Worm (Caenorhabditis elegans) whole organism, L4/young adult: ENCODE data around the gene F01G12.18.

Experiments
- W03F9.2 ChIP-seq: fragments of 150-350 bp; optimal IDR thresholded peaks from 2 replicates; lab custom pipeline; 2014; ENCODE audit warnings: missing biosample characterization, missing genetic modification characterization
- dao-5 ChIP-seq: sonication (generic microtip); optimal IDR thresholded peaks from 2 replicates; lab custom pipeline; 2016; ENCODE audit warnings: missing genotype, missing genetic modification characterization, moderate library complexity, missing compliant biosample characterization
- him-1 ChIP-seq: sonication (generic microtip); optimal IDR thresholded peaks from 2 replicates; lab custom pipeline; 2016; ENCODE audit warnings: missing genotype, missing genetic modification reagents, missing genetic modification characterization, missing compliant biosample characterization

The F01G12.18 gene

DNA sequence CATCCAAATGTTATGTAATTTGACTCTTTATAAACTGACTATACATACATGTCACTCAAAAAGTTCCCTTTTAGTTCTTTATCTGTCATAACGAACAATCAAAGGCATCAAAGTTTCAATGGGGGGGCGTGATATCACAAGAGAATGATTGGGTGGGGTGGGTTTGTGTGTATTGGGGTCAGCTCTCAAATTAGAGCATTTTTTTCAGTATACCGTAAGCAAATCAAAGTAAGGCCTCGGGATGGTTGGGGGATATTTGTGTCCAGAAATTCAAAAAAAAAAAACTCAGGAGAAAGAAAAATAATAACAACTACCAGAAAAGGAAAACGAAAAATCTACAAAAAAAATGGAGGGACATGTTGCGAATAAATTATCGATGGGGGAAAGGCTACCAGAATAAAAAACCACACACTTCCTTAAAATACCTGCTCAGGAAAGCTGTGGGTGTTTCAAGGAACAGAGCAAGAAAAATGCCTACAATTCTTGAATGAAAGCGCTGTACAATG, at the start of gene F01G12.18:
Gene F01G12.18, minus strand, starts transcription at position 51 of the 506 bp plus-strand sequence.
- TF ChIP-seq him-1 (tag; lab: Kevin White, UChicago): no peak
- TF ChIP-seq dao-5 (tag; lab: Kevin White, UChicago): no peak
- no peak for TF ChIP-seq W03F9.2 (tag; lab: Kevin White, UChicago)

- TF ChIP-seq W03F9.2 (tag; lab: Kevin White, UChicago) (no peak), him-1 (tag; lab: Kevin White, UChicago) (no peak), dao-5 (tag; lab: Kevin White, UChicago) (no peak)
These were observed 48.8 kb upstream of the F01G12.18 start for ce11 chrX:16447116-16447515.

DNA sequence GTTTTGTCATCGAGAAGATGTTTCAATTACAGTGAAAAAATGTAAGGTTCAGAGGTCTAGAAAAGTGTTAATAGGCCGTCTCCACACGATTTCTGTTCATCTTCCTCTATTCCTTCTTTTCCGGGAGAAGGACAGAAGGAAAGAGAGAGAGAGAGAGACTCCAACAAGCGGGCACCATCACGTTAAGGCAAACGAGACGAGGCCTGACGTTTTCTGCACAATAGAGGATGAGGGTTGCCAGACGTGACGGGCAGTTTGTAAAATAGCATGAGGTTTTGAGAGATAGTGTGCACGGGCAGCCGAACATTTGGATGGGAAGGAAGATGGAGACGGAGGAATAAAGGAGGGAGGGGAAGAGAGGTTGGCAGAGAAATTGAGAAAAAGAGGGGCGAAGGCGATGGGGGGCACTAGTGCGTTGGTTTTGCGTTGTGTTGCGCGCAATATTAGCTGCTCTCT, 47.6 kb upstream of the F01G12.18 start, which contains the start of gene twf-2:
Gene twf-2, plus strand, starts transcription at position 405 of the 456 bp plus-strand sequence.
- TF ChIP-seq W03F9.2 (tag; lab: Kevin White, UChicago): no peak
- peak; percentile 56 for TF ChIP-seq him-1 (tag; lab: Kevin White, UChicago)
- peak; percentile 6 for TF ChIP-seq dao-5 (tag; lab: Kevin White, UChicago)

ce11 chrX:16443657-16444056, 45.4 kb upstream of the F01G12.18 start:
- no peak for TF ChIP-seq him-1 (tag; lab: Kevin White, UChicago)
- no peak for TF ChIP-seq dao-5 (tag; lab: Kevin White, UChicago)
- TF ChIP-seq W03F9.2 (tag; lab: Kevin White, UChicago): no peak

DNA sequence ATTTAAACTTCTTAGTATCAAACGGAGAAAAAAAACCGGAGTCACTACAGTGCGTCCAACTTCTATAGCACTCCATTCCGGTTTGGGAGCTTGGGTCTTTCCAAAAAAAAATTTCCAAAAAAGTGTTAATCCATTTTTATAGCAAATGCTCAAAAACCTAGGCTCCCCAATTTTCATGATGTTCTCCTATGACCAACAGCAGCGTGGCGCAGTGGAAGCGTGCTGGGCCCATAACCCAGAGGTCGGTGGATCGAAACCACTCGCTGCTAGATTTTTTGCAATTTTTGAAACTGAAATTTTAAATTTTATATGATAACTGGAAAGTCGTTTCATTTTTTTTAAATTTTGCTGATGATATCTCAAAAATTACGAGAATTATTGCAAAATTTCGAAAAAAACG, 42.7 kb upstream of the F01G12.18 start:
- TF ChIP-seq W03F9.2 (tag; lab: Kevin White, UChicago) (no peak), dao-5 (tag; lab: Kevin White, UChicago) (no peak), him-1 (tag; lab: Kevin White, UChicago) (no peak)

DNA sequence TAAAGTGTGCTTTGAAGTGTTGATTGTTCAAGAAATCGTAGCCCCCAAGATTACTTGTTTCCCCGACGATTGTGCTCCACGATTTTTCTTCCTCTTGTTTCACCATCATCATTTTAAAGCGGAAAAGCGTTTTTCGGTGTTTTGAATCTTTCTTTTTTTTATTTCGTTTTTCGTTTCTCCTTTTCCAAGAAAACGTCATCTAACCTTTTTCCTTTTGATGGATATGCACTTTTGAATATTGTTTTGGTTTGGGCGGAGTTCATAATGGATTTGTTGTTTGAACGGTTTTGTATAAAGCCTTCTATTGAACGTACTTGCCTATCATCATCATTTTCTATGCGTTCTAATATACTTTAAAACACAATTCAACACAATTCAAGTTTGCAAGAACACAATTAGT, 33.9 kb upstream of the F01G12.18 start, which contains the start of gene F38E9.6:
Gene F38E9.6, plus strand, starts transcription at position 301 of the 400 bp plus-strand sequence.
- no peak for TF ChIP-seq dao-5 (tag; lab: Kevin White, UChicago)
- no peak for TF ChIP-seq W03F9.2 (tag; lab: Kevin White, UChicago)
- no peak for TF ChIP-seq him-1 (tag; lab: Kevin White, UChicago)

- TF ChIP-seq dao-5 (tag; lab: Kevin White, UChicago) (no peak), him-1 (tag; lab: Kevin White, UChicago) (no peak), W03F9.2 (tag; lab: Kevin White, UChicago) (no peak)
These were observed 20.1 kb upstream of the F01G12.18 start for ce11 chrX:16418396-16418795.

ce11 chrX:16416790-16417330, 18.6 kb upstream of the F01G12.18 start, which contains the start of gene eat-17:
eat-17 (minus strand) TSS chrX:16416840.
- TF ChIP-seq W03F9.2 (tag; lab: Kevin White, UChicago): no peak
- TF ChIP-seq dao-5 (tag; lab: Kevin White, UChicago): no peak
- no peak for TF ChIP-seq him-1 (tag; lab: Kevin White, UChicago)

DNA sequence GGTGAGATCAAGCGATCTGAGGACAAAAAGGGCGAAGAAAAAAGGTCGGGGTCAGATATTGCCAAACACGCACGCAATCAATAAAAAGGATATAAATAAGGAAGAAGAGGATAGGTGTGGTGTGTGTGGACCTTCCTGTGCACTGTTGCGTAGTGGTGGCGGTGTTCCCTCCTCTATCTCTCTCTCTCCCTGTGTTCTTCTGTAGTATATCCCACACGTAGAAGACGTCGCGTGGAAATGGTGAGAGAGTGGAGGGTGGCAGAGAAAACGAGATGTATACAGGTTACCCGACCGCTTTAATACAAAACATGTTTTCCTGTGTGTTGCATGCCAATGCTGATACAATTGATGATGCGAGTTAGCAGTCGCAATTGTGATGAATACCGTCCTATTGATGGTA, 16.3 kb upstream of the F01G12.18 start:
- no peak for TF ChIP-seq him-1 (tag; lab: Kevin White, UChicago)
- no peak for TF ChIP-seq W03F9.2 (tag; lab: Kevin White, UChicago)
- TF ChIP-seq dao-5 (tag; lab: Kevin White, UChicago): no peak

DNA sequence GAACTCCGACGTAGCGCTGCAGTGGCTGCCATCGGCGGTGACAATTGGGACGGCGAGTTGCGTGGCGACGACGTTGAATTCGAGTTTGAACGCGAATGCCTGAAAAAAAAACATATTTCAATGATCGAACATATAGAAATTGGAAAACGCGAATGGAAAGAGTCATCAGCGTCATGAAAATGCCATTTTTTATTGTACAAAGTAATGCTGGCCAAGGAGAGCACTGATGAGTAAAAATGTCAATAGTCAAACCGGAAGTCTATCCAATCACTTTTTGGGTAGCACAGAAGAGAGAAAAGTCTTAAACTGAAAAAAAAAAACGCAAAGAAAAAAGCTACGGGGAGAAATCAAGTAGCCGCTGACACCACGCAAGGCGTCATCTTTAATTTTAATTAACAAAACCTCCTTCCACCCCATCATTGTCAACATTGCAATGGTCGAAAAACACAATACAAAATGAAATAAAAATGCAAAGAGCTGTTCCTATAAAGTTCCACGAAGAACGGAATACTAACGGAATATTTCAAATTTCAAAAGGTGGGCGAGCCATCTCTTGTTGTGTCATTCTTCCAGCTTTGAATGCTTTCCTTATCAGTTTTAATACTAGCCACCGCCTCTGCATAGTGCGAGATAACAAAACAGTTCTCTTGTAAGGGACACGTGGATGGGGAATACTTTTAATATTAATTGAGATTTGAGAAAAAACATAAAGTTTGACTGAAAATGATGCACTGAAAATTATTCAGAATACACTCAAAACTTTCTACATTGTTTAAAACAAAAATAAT, 15.1 kb upstream of the F01G12.18 start:
- TF ChIP-seq W03F9.2 (tag; lab: Kevin White, UChicago): no peak
- TF ChIP-seq him-1 (tag; lab: Kevin White, UChicago): no peak
- no peak for TF ChIP-seq dao-5 (tag; lab: Kevin White, UChicago)

DNA sequence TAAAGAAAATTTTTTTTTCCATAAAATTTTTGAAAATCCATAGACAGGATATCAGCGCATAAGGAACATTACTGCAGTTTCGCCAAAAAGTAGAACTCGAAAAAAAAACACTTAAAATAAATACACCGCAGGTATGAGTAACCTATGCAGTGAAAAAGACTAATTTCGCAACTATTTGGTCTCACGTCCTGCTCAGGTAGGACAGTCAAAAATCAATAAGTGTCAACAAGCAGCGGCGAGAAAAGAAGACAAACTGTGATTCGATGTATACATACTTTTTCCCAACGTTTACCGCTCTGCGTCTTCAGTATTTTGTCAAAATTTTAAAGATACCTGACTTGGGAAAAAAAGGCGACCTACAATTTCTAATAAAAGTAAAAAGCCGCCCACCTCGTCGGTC, 13.7 kb upstream of the F01G12.18 start:
- no peak for TF ChIP-seq him-1 (tag; lab: Kevin White, UChicago)
- TF ChIP-seq dao-5 (tag; lab: Kevin White, UChicago): no peak
- no peak for TF ChIP-seq W03F9.2 (tag; lab: Kevin White, UChicago)

ce11 chrX:16409220-16409619, 10.9 kb upstream of the F01G12.18 start:
- TF ChIP-seq dao-5 (tag; lab: Kevin White, UChicago) (no peak), him-1 (tag; lab: Kevin White, UChicago) (no peak), W03F9.2 (tag; lab: Kevin White, UChicago) (no peak)

DNA sequence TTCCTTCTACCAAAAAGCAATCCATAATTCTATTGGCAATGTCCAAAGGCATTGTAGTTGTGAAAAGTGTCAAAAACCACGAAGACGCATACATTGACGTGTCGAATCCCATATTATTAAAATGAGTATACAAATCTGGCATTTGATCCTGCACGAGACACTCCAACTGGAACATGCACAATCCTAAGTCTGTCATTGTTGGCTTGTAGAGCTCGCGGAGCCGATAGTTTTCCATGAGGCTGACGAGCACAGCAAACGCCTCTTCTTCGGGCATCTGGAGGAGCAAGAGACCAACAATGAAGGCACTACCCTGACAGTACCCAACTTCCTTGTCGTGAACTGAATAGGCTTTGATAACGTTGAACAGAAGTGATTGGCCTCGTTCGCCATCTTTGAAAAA, 8.4 kb upstream of the F01G12.18 start:
- TF ChIP-seq him-1 (tag; lab: Kevin White, UChicago) (no peak), W03F9.2 (tag; lab: Kevin White, UChicago) (no peak), dao-5 (tag; lab: Kevin White, UChicago) (no peak)
